Fruit fly (Drosophila melanogaster) whole organism, adult: ENCODE data around the gene CG17470.
A peak's percentile ranks its signal among the peaks of the same experiment; 100 is the strongest.

Experiments used
- CG11617 ChIP-seq: fragments of 200-800 bp; sonication (Bioruptor generic); optimal IDR thresholded peaks from 2 replicates; lab custom pipeline; 2017; ENCODE audit warnings: mild to moderate bottlenecking, missing biosample characterization, missing genetic modification reagents, missing genetic modification characterization
- CG12768 ChIP-seq: fragments of 200-800 bp; sonication (Bioruptor generic); optimal IDR thresholded peaks from 2 replicates; lab custom pipeline; 2017; ENCODE audit warnings: missing biosample characterization, missing genetic modification characterization, mild to moderate bottlenecking, moderate library complexity, missing genetic modification reagents
- CG14711 ChIP-seq: fragments of 200-800 bp; sonication (Bioruptor generic); optimal IDR thresholded peaks from 2 replicates; lab custom pipeline; 2018; ENCODE audit warnings: missing biosample characterization, mild to moderate bottlenecking, missing genetic modification characterization, moderate library complexity
- CG1620 ChIP-seq: fragments of 200-800 bp; sonication (Bioruptor generic); optimal IDR thresholded peaks from 2 replicates; lab custom pipeline; 2016; ENCODE audit warnings: missing biosample characterization, missing genetic modification characterization
- CG33017 ChIP-seq: fragments of 200-800 bp; sonication (Bioruptor generic); optimal IDR thresholded peaks from 2 replicates; lab custom pipeline; 2018; ENCODE audit warnings: missing biosample characterization, mild to moderate bottlenecking, missing genetic modification characterization, moderate library complexity
- CG5204 ChIP-seq: fragments of 200-800 bp; sonication (Bioruptor generic); optimal IDR thresholded peaks from 2 replicates; lab custom pipeline; 2016; ENCODE audit warnings: missing biosample characterization, missing genetic modification characterization
- CG7045 ChIP-seq: fragments of 200-800 bp; sonication (Bioruptor generic); optimal IDR thresholded peaks from 2 replicates; lab custom pipeline; 2017; ENCODE audit warnings: missing biosample characterization, mild to moderate bottlenecking, missing genetic modification characterization
- CG7101 ChIP-seq: fragments of 200-800 bp; sonication (Bioruptor generic); optimal IDR thresholded peaks from 2 replicates; lab custom pipeline; 2018; ENCODE audit warnings: missing biosample characterization, mild to moderate bottlenecking, missing genetic modification characterization, moderate library complexity
- Clk ChIP-seq: fragments of 200-800 bp; sonication (Bioruptor generic); optimal IDR thresholded peaks from 2 replicates; lab custom pipeline; 2017; ENCODE audit warnings: missing biosample characterization, missing genetic modification characterization
- Crg-1 ChIP-seq: fragments of 200-800 bp; sonication (Bioruptor generic); optimal IDR thresholded peaks from 2 replicates; lab custom pipeline; 2016; ENCODE audit warnings: missing biosample characterization, missing genetic modification characterization
- Hr96 ChIP-seq: fragments of 200-800 bp; sonication (Bioruptor generic); optimal IDR thresholded peaks from 2 replicates; lab custom pipeline; 2016; ENCODE audit warnings: missing biosample characterization, missing genetic modification characterization
- Mnt ChIP-seq: fragments of 200-800 bp; sonication (Bioruptor generic); optimal IDR thresholded peaks from 2 replicates; lab custom pipeline; 2016; ENCODE audit warnings: missing biosample characterization, mild to moderate bottlenecking, missing genetic modification characterization
- bab1 ChIP-seq: fragments of 200-800 bp; sonication (Bioruptor generic); optimal IDR thresholded peaks from 3 replicates; lab custom pipeline; 2019; ENCODE audit warnings: missing biosample characterization, mild to moderate bottlenecking, missing genetic modification characterization, moderate library complexity
- cic ChIP-seq: fragments of 200-800 bp; sonication (Bioruptor generic); optimal IDR thresholded peaks from 2 replicates; lab custom pipeline; 2017; ENCODE audit warnings: missing biosample characterization, mild to moderate bottlenecking, missing genetic modification characterization, moderate library complexity
- cnc ChIP-seq, 2 experiments: fragments of >200 bp; optimal IDR thresholded peaks; 2 replicates each; lab custom pipeline; 2017
- kay ChIP-seq: fragments of 200-800 bp; sonication (Bioruptor generic); peaks from one replicate; lab custom pipeline; 2016; ENCODE audit warnings: missing biosample characterization, missing genetic modification characterization, borderline replicate concordance
- ovo ChIP-seq: fragments of 200-800 bp; sonication (Bioruptor generic); optimal IDR thresholded peaks from 2 replicates; lab custom pipeline; 2016; ENCODE audit warnings: missing biosample characterization, missing genetic modification characterization
- pad ChIP-seq: fragments of 200-800 bp; sonication (Bioruptor generic); optimal IDR thresholded peaks from 3 replicates; lab custom pipeline; 2017; ENCODE audit warnings: missing biosample characterization, missing genetic modification characterization, mild to moderate bottlenecking, moderate library complexity, missing genetic modification reagents
- tj ChIP-seq: fragments of 200-800 bp; sonication (Bioruptor generic); optimal IDR thresholded peaks from 3 replicates; lab custom pipeline; 2017; ENCODE audit warnings: missing biosample characterization, mild to moderate bottlenecking, missing genetic modification characterization, moderate library complexity
- toe ChIP-seq: fragments of 200-800 bp; sonication (Bioruptor generic); optimal IDR thresholded peaks from 2 replicates; lab custom pipeline; 2016; ENCODE audit warnings: missing biosample characterization, missing genetic modification characterization

CG17470 gene

dm6 chr2L:20673737-20674461 lies 30.9 kb upstream of the CG17470 start:
- TF ChIP-seq CG12768 (GFP tag; lab: Kevin White, UChicago) (no peak), CG33017 (tag; lab: Kevin White, UChicago) (peak; percentile 4), cnc (optimal IDR thresholded peaks at IDR 0.05; lab: Kevin White, UChicago) (no peak), cic (GFP tag; lab: Kevin White, UChicago) (peak; percentile 100), tj (GFP tag; lab: Kevin White, UChicago) (peak; percentile 31), ovo (GFP tag; lab: Kevin White, UChicago) (no peak), CG11617 (GFP tag; lab: Kevin White, UChicago) (no peak), bab1 (GFP tag; lab: Kevin White, UChicago) (no peak), Clk (GFP tag; lab: Kevin White, UChicago) (no peak), toe (GFP tag; lab: Kevin White, UChicago) (no peak), CG14711 (tag; lab: Kevin White, UChicago) (no peak), CG1620 (GFP tag; lab: Kevin White, UChicago) (no peak), Hr96 (GFP tag; lab: Kevin White, UChicago) (peak; percentile 37), CG7101 (tag; lab: Kevin White, UChicago) (no peak), kay (GFP tag; lab: Kevin White, UChicago) (no peak), Mnt (GFP tag; lab: Kevin White, UChicago) (peak; percentile 19)

DNA sequence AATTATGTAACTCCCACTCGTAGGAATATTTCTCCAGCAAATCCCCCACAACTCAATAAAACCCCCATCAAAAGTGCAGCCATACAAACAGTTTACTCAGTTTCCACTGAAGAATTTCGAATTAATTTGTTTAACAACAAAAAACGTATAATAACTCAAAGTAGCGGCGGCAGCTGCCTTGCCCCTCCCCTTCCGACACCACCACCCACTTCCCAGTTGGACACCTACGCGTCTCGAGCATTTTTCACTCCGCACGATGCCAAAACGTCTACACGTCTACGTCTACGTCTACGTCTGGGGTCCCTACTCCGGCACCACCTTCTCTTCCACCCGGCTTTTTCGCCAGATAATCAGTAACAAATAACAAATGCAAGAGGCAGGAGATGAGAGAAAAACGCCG lies 28.2 kb upstream of the CG17470 start:
- TF ChIP-seq Clk (GFP tag; lab: Kevin White, UChicago): no peak

dm6 chr2L:20664428-20664827 lies 21.4 kb upstream of the CG17470 start:
- no peak for TF ChIP-seq kay (GFP tag; lab: Kevin White, UChicago)
- TF ChIP-seq pad: no peak
- no peak for TF ChIP-seq tj (GFP tag; lab: Kevin White, UChicago)
- TF ChIP-seq Crg-1 (GFP tag; lab: Kevin White, UChicago): no peak
- TF ChIP-seq cnc (optimal IDR thresholded peaks at IDR 0.05; lab: Kevin White, UChicago): no peak
- TF ChIP-seq CG1620 (GFP tag; lab: Kevin White, UChicago): no peak
- no peak for TF ChIP-seq Mnt (GFP tag; lab: Kevin White, UChicago)
- no peak for TF ChIP-seq bab1 (GFP tag; lab: Kevin White, UChicago)
- TF ChIP-seq CG7045 (GFP tag; lab: Kevin White, UChicago): no peak
- TF ChIP-seq Hr96 (GFP tag; lab: Kevin White, UChicago): no peak
- no peak for TF ChIP-seq CG14711 (tag; lab: Kevin White, UChicago)
- no peak for TF ChIP-seq ovo (GFP tag; lab: Kevin White, UChicago)
- TF ChIP-seq cic (GFP tag; lab: Kevin White, UChicago): no peak
- TF ChIP-seq CG7101 (tag; lab: Kevin White, UChicago): no peak
- TF ChIP-seq CG11617 (GFP tag; lab: Kevin White, UChicago): no peak
- TF ChIP-seq CG12768 (GFP tag; lab: Kevin White, UChicago): no peak
- no peak for TF ChIP-seq toe (GFP tag; lab: Kevin White, UChicago)

DNA sequence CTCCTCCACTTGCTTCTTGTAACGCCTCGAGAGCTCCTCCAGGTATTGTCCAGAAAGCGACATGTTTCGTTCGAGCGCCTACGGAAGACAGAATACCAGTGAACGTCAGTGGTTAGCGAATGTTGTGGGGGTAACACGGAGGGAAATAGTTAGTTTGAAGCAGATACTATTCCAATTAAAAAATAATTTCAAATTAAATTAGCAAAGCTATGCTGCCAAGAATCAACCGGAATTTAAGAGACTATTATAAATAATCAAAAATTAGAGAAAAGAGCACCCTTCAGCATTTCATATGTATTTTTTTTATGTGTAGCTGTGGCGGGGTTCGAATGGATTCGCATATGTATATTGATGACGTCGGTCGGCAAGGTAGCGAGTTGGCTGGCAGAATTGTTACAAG lies 18.0 kb upstream of the CG17470 start:
- no peak for TF ChIP-seq ovo (GFP tag; lab: Kevin White, UChicago)
- no peak for TF ChIP-seq toe (GFP tag; lab: Kevin White, UChicago)
- no peak for TF ChIP-seq CG11617 (GFP tag; lab: Kevin White, UChicago)
- no peak for TF ChIP-seq CG12768 (GFP tag; lab: Kevin White, UChicago)
- no peak for TF ChIP-seq CG14711 (tag; lab: Kevin White, UChicago)
- no peak for TF ChIP-seq CG5204 (GFP tag; lab: Kevin White, UChicago)
- TF ChIP-seq kay (GFP tag; lab: Kevin White, UChicago): no peak
- TF ChIP-seq CG7101 (tag; lab: Kevin White, UChicago): no peak

dm6 chr2L:20656110-20656509 lies 13.1 kb upstream of the CG17470 start, which contains the start of the genes brun and CG2614:
brun (minus strand) TSS chr2L:20656178.
CG2614 (plus strand) TSS chr2L:20656426.
- TF ChIP-seq CG11617 (GFP tag; lab: Kevin White, UChicago) (peak; percentile 70), Crg-1 (GFP tag; lab: Kevin White, UChicago) (peak; percentile 24), toe (GFP tag; lab: Kevin White, UChicago) (peak; percentile 79), CG7045 (GFP tag; lab: Kevin White, UChicago) (peak; percentile 42), CG7101 (tag; lab: Kevin White, UChicago) (peak; percentile 78), tj (GFP tag; lab: Kevin White, UChicago) (peak; percentile 51), Mnt (GFP tag; lab: Kevin White, UChicago) (peak; percentile 64), CG5204 (GFP tag; lab: Kevin White, UChicago) (no peak), CG1620 (GFP tag; lab: Kevin White, UChicago) (peak; percentile 78), cnc (optimal IDR thresholded peaks at IDR 0.05; lab: Kevin White, UChicago) (no peak), kay (GFP tag; lab: Kevin White, UChicago) (no peak), bab1 (GFP tag; lab: Kevin White, UChicago) (peak; percentile 74), cic (GFP tag; lab: Kevin White, UChicago) (no peak), CG12768 (GFP tag; lab: Kevin White, UChicago) (peak; percentile 49), pad (peak; percentile 37), Hr96 (GFP tag; lab: Kevin White, UChicago) (no peak), CG33017 (tag; lab: Kevin White, UChicago) (peak; percentile 5), Clk (GFP tag; lab: Kevin White, UChicago) (peak; percentile 41), CG14711 (tag; lab: Kevin White, UChicago) (peak; percentile 69), ovo (GFP tag; lab: Kevin White, UChicago) (peak; percentile 2)
